Worm (Caenorhabditis elegans) whole organism, L2 larva: ENCODE data around the gene C15B12.1.

Source experiments
- aly-2 ChIP-seq: fragments of 150-350 bp; optimal IDR thresholded peaks from 2 replicates; lab custom pipeline; 2014; ENCODE audit warnings: missing biosample characterization, missing genetic modification characterization
- ama-1 ChIP-seq: fragments of 150-350 bp; optimal IDR thresholded peaks from 2 replicates; lab custom pipeline; 2018; ENCODE audit warnings: inconsistent platforms
- ceh-16 ChIP-seq: fragments of 150-350 bp; optimal IDR thresholded peaks from 2 replicates; lab custom pipeline; 2014; ENCODE audit warnings: missing biosample characterization, missing genetic modification characterization
- crh-2 ChIP-seq: sonication (generic microtip); optimal IDR thresholded peaks from 2 replicates; lab custom pipeline; 2017; ENCODE audit warnings: missing biosample characterization, missing genetic modification characterization
- gmeb-1 ChIP-seq: fragments of 150-350 bp; optimal IDR thresholded peaks from 2 replicates; lab custom pipeline; 2014; ENCODE audit warnings: missing biosample characterization, missing genetic modification characterization
- lsy-2 ChIP-seq, 2 experiments: fragments of 150-350 bp in 1 of 2; sonication (generic microtip) in 1 of 2; optimal IDR thresholded peaks; 2 replicates each; lab custom pipeline; 2014 to 2017; ENCODE audit warnings: missing biosample characterization in 2 of 2, missing genetic modification characterization in 2 of 2
- snpc-4 ChIP-seq: fragments of 150-350 bp; optimal IDR thresholded peaks from 2 replicates; lab custom pipeline; 2014; ENCODE audit warnings: missing biosample characterization, missing genetic modification characterization
- unc-39 ChIP-seq: fragments of 150-350 bp; optimal IDR thresholded peaks from 2 replicates; lab custom pipeline; 2014; ENCODE audit warnings: missing biosample characterization, missing genetic modification characterization

- TF ChIP-seq snpc-4 (tag; lab: Kevin White, UChicago) (no peak), gmeb-1 (tag; lab: Kevin White, UChicago) (no peak), unc-39 (tag; lab: Kevin White, UChicago) (no peak), lsy-2 (tag; optimal IDR thresholded peaks at IDR 0.05; lab: Kevin White, UChicago) (no peak), crh-2 (tag; lab: Kevin White, UChicago) (no peak), ceh-16 (tag; lab: Kevin White, UChicago) (no peak), ama-1 (no peak), aly-2 (tag; lab: Kevin White, UChicago) (no peak)
Measured at ce11 chrX:6514466-6514865, 37.9 kb downstream of the C15B12.1 start.
